Worm (Caenorhabditis elegans) whole organism, L4 larva: ENCODE results near the gene E02H1.1.

Experiments
- R02D3.7 ChIP-seq: fragments of 150-350 bp; sonication (generic microtip); optimal IDR thresholded peaks from 3 replicates; lab custom pipeline; 2014; ENCODE audit warnings: missing biosample characterization, missing genetic modification characterization
- Y75B8A.6 ChIP-seq: fragments of 200-800 bp; sonication (Bioruptor generic); IDR thresholded peaks from 2 replicates; pipeline ENCODE4 v1.3.6; 2022; ENCODE audit warnings: missing genetic modification reagents, missing genetic modification characterization, missing compliant biosample characterization
- ama-1 ChIP-seq: fragments of 150-350 bp; optimal IDR thresholded peaks from 2 replicates; lab custom pipeline; 2014; ENCODE audit warnings: inconsistent platforms, mixed read lengths
- ceh-28 ChIP-seq: fragments of 150-350 bp; optimal IDR thresholded peaks from 2 replicates; lab custom pipeline; 2014; ENCODE audit warnings: missing biosample characterization, missing genetic modification reagents, missing genetic modification characterization
- ceh-62 ChIP-seq: sonication (generic microtip); optimal IDR thresholded peaks from 2 replicates; lab custom pipeline; 2017; ENCODE audit warnings: missing biosample characterization, missing genetic modification characterization
- fkh-10 ChIP-seq: fragments of 150-350 bp; optimal IDR thresholded peaks from 2 replicates; lab custom pipeline; 2014; ENCODE audit warnings: missing biosample characterization, missing genetic modification reagents, missing genetic modification characterization
- nhr-11 ChIP-seq: fragments of 150-350 bp; optimal IDR thresholded peaks from 2 replicates; lab custom pipeline; 2014; ENCODE audit warnings: missing biosample characterization, missing genetic modification characterization
- nhr-76 ChIP-seq: fragments of 150-350 bp; optimal IDR thresholded peaks from 2 replicates; lab custom pipeline; 2014; ENCODE audit warnings: missing biosample characterization, missing genetic modification characterization
- snpc-4 ChIP-seq: fragments of 150-350 bp; optimal IDR thresholded peaks from 2 replicates; lab custom pipeline; 2014; ENCODE audit warnings: missing biosample characterization, missing genetic modification characterization
- unc-130 ChIP-seq: sonication (generic microtip); optimal IDR thresholded peaks from 2 replicates; lab custom pipeline; 2016; ENCODE audit warnings: missing genetic modification reagents, missing genetic modification characterization, missing compliant biosample characterization
- unc-62 ChIP-seq, 3 experiments: fragments of 150-350 bp in 1 of 3; sonication (generic microtip); optimal IDR thresholded peaks in 2 of 3; peaks in 1 of 3; 1 replicate in 1 of 3; 2 replicates in 2 of 3; lab custom pipeline; 2014 to 2017; ENCODE audit warnings: missing biosample characterization in 3 of 3, missing genetic modification characterization in 3 of 3, missing genetic modification reagents in 3 of 3, missing genotype in 1 of 3

- TF ChIP-seq unc-130 (no peak), unc-62 (GFP tag; optimal IDR thresholded peaks at IDR 0.05 in 1 of 2; lab: Kevin White, UChicago) (no peak), unc-62 (tag; optimal IDR thresholded peaks at IDR 0.05; lab: Kevin White, UChicago) (no peak), fkh-10 (GFP tag; lab: Kevin White, UChicago) (no peak), nhr-11 (no peak), ama-1 (lab: Kevin White, UChicago) (no peak), R02D3.7 (tag; lab: Kevin White, UChicago) (no peak), ceh-28 (no peak), nhr-76 (tag; lab: Kevin White, UChicago) (no peak), snpc-4 (tag; lab: Kevin White, UChicago) (no peak), Y75B8A.6 (no peak), ceh-62 (tag; lab: Kevin White, UChicago) (no peak)
Measured at ce11 chrII:9583461-9583860, 7.5 kb downstream of the E02H1.1 start, which contains the start of gene wee-1.1.
